Worm (Caenorhabditis elegans): ENCODE measurements around the gene ins-22.
A peak's percentile ranks its signal among the peaks of the same experiment; 100 is the strongest.

The ins-22 gene

ce11 chrIII:10064140-10064539 is 38.1 kb downstream of the ins-22 start, which contains the start of gene ekl-6 (continued):
- TF ChIP-seq chd-7 (tag; optimal IDR thresholded peaks at IDR 0.05) (no peak), lir-1 (GFP tag; conservative IDR thresholded peaks at IDR 0.05) (0 out of 2 replicates have a peak, but pooled peaks have one; percentile 39), mel-28 (tag; optimal IDR thresholded peaks at IDR 0.05; ENCODE audit: borderline replicate concordance) (no peak), hlh-12 (tag; optimal IDR thresholded peaks at IDR 0.05) (no peak), B0035.1 (tag; optimal IDR thresholded peaks at IDR 0.05) (no peak), dpl-1 (GFP tag; optimal IDR thresholded peaks at IDR 0.05) (no peak), F57A8.1 (GFP tag; optimal IDR thresholded peaks at IDR 0.05) (no peak), ceh-40 (GFP tag; IDR thresholded peaks at IDR 0.05) (no peak), nhr-80 (tag; optimal IDR thresholded peaks at IDR 0.05) (no peak), ceh-100 (GFP tag; IDR thresholded peaks at IDR 0.05) (no peak), gei-17 (GFP tag; optimal IDR thresholded peaks at IDR 0.05) (no peak)

- TF ChIP-seq ekl-4 (GFP tag; IDR thresholded peaks at IDR 0.05) = no peak
These were observed 43.2 kb downstream of the ins-22 start, which contains the start of gene T16G12.6 for ce11 chrIII:10069278-10069677. T16G12.6 (plus strand) TSS chrIII:10069578.

- no peak for TF ChIP-seq die-1 (tag; optimal IDR thresholded peaks at IDR 0.05)
- TF ChIP-seq him-1 (tag; optimal IDR thresholded peaks at IDR 0.05) = peak; percentile 30
- peak; percentile 86 for TF ChIP-seq nfyb-1 (GFP tag; IDR thresholded peaks at IDR 0.05)
- TF ChIP-seq somi-1 (GFP tag; optimal IDR thresholded peaks at IDR 0.05) = no peak
These were observed 50.0 kb downstream of the ins-22 start for ce11 chrIII:10076042-10076441.
